Fruit fly (Drosophila melanogaster): Measurements from ENCODE around the gene kek5.

kek5 gene

dm6 chrX:19307810-19308456 is 45.0 kb upstream of the kek5 start, which contains the start of gene CG8051 (continued):
- TF ChIP-seq ems (GFP tag; optimal IDR thresholded peaks at IDR 0.05) (no peak), D (optimal IDR thresholded peaks at IDR 0.05) (no peak), D (GFP tag; optimal IDR thresholded peaks at IDR 0.05) (no peak), eve (GFP tag; optimal IDR thresholded peaks at IDR 0.05) (peak in 1 of 2 experiments; percentile 16), kah (GFP tag; optimal IDR thresholded peaks at IDR 0.05) (no peak), Oaz (GFP tag; IDR thresholded peaks at IDR 0.05) (no peak), Awh (GFP tag; IDR thresholded peaks at IDR 0.05) (no peak), Dref (GFP tag; IDR thresholded peaks at IDR 0.05) (no peak), BEAF-32 (GFP tag; optimal IDR thresholded peaks at IDR 0.05) (no peak), CG33213 (GFP tag; optimal IDR thresholded peaks at IDR 0.05) (peak; percentile 43), CG11560 (tag; IDR thresholded peaks at IDR 0.05) (no peak), CG32532 (GFP tag; IDR thresholded peaks at IDR 0.05) (peak; percentile 47), ap (GFP tag; IDR thresholded peaks at IDR 0.05) (no peak), CG1602 (GFP tag; optimal IDR thresholded peaks at IDR 0.05) (no peak), CG5953 (GFP tag; IDR thresholded peaks at IDR 0.05) (no peak), Dip2 (GFP tag; IDR thresholded peaks at IDR 0.05) (no peak), Xrp1 (GFP tag; IDR thresholded peaks at IDR 0.05) (peak; percentile 5; the same call in 1 of the 2 replicates), CG3726 (GFP tag; IDR thresholded peaks at IDR 0.05) (no peak), pb (GFP tag; optimal IDR thresholded peaks at IDR 0.05) (no peak), CG15073 (GFP tag; optimal IDR thresholded peaks at IDR 0.05) (no peak), CG7963 (GFP tag; IDR thresholded peaks at IDR 0.05; ENCODE audit: partially characterized antibody) (no peak), ind (GFP tag; optimal IDR thresholded peaks at IDR 0.05) (no peak), hkb (optimal IDR thresholded peaks at IDR 0.05) (no peak), hkb (GFP tag; IDR thresholded peaks at IDR 0.05) (no peak), lmd (GFP tag; IDR thresholded peaks at IDR 0.05) (no peak), CG8478 (optimal IDR thresholded peaks at IDR 0.05) (no peak), CG18619 (GFP tag; optimal IDR thresholded peaks at IDR 0.05) (peak; percentile 20), tll (GFP tag; optimal IDR thresholded peaks at IDR 0.05) (no peak), dm (GFP tag; optimal IDR thresholded peaks at IDR 0.05) (peak; percentile 19), fd64A (GFP tag; optimal IDR thresholded peaks at IDR 0.05) (peak; percentile 13), CoRest (tag; optimal IDR thresholded peaks at IDR 0.05) (no peak), CTCF (GFP tag; optimal IDR thresholded peaks at IDR 0.05) (peak; percentile 24), phol (tag; optimal IDR thresholded peaks at IDR 0.05) (no peak), CG31441 (GFP tag; IDR thresholded peaks at IDR 0.05) (0 out of 2 replicates have a peak, but pooled peaks have one; percentile 18), CG9215 (GFP tag; IDR thresholded peaks at IDR 0.05) (no peak), repo (GFP tag; optimal IDR thresholded peaks at IDR 0.05) (peak; percentile 11), tgo (GFP tag; IDR thresholded peaks at IDR 0.05) (0 out of 3 replicates have a peak, but pooled peaks have one; percentile 20), hb (GFP tag; IDR thresholded peaks at IDR 0.05; ENCODE audit: partially characterized antibody) (no peak), D19B (GFP tag; optimal IDR thresholded peaks at IDR 0.05) (no peak), HmgZ (tag; optimal IDR thresholded peaks at IDR 0.05) (peak; percentile 19), so (GFP tag; IDR thresholded peaks at IDR 0.05) (0 out of 3 replicates have a peak, but pooled peaks have one; percentile 34), gce (GFP tag; IDR thresholded peaks at IDR 0.05) (no peak), CG4707 (GFP tag; optimal IDR thresholded peaks at IDR 0.05) (no peak), CG10321 (GFP tag; IDR thresholded peaks at IDR 0.05) (no peak), CG10431 (GFP tag; optimal IDR thresholded peaks at IDR 0.05) (no peak), croc (GFP tag; conservative IDR thresholded peaks at IDR 0.05) (no peak), CG10274 (GFP tag; optimal IDR thresholded peaks at IDR 0.05) (no peak), Atf3 (GFP tag; optimal IDR thresholded peaks at IDR 0.05) (no peak), CG6791 (GFP tag; IDR thresholded peaks at IDR 0.05; ENCODE audit: partially characterized antibody) (0 out of 3 replicates have a peak, but pooled peaks have one; percentile 23), gcm (GFP tag; optimal IDR thresholded peaks at IDR 0.05) (no peak), pan (optimal IDR thresholded peaks at IDR 0.05) (no peak), pan (GFP tag; optimal IDR thresholded peaks at IDR 0.05 in 1 of 2, IDR thresholded peaks at IDR 0.05 in 1 of 2) (peak in 1 of 2 experiments; percentile 31), ssp (GFP tag; IDR thresholded peaks at IDR 0.05) (peak; percentile 72)

Data from whole organism, embryonic.